Worm (Caenorhabditis elegans) whole organism, L1 larva: ENCODE results near the gene rips-1.

Source experiments
- dpl-1 ChIP-seq, 3 experiments: fragments of 150-350 bp in 2 of 3; sonication (generic microtip) in 1 of 3; optimal IDR thresholded peaks; 2 replicates each; lab custom pipeline; 2014 to 2017; ENCODE audit warnings: missing biosample characterization in 3 of 3, missing genetic modification characterization in 3 of 3, missing genetic modification reagents in 3 of 3
- lin-39 ChIP-seq: fragments of 150-350 bp; optimal IDR thresholded peaks from 2 replicates; lab custom pipeline; 2014; ENCODE audit warnings: missing biosample characterization, missing genetic modification reagents, missing genetic modification characterization
- sptf-1 ChIP-seq: fragments of 150-350 bp; optimal IDR thresholded peaks from 2 replicates; lab custom pipeline; 2014; ENCODE audit warnings: missing biosample characterization, missing genetic modification characterization
- unc-62 ChIP-seq: fragments of 150-350 bp; optimal IDR thresholded peaks from 2 replicates; lab custom pipeline; 2014; ENCODE audit warnings: missing biosample characterization, missing genetic modification reagents, missing genetic modification characterization
- ztf-11 ChIP-seq, 2 experiments: sonication (generic microtip); optimal IDR thresholded peaks; 2 replicates each; lab custom pipeline; 2016 to 2017; ENCODE audit warnings: missing genetic modification characterization in 2 of 2, missing biosample characterization in 1 of 2, missing compliant biosample characterization in 1 of 2

DNA sequence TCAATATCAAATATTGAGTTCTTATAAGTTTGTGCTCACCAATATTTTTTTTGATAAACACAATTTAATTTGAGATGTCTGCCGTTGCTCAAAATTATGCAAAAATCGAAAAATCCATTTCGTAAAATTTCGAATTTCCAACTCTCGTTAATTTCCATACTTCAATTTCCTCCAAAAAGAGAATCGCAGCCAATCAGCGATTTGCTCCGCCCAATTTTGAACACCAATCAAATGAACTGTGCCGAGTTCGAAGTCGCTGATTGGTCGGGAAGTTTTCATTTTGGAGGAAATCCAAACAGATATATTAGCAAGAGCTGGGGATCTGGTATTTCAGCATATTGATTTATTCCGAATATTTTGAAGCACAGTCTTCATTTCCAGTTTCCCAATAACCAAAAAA is 36.0 kb downstream of the rips-1 start:
- TF ChIP-seq ztf-11 (tag; optimal IDR thresholded peaks at IDR 0.05; lab: Kevin White, UChicago) (no peak), unc-62 (GFP tag; lab: Kevin White, UChicago) (no peak), dpl-1 (GFP tag; optimal IDR thresholded peaks at IDR 0.05; lab: Kevin White, UChicago) (no peak), sptf-1 (tag; lab: Kevin White, UChicago) (no peak), lin-39 (no peak)
